Worm (Caenorhabditis elegans) whole organism, young adult: Measurements from ENCODE around the gene srd-32.

Experiments
- C17E4.6 ChIP-seq: fragments of 200-800 bp; sonication (Bioruptor generic); IDR thresholded peaks from 2 replicates; pipeline ENCODE4 v1.3.6; 2022; ENCODE audit warnings: missing genetic modification reagents, missing genetic modification characterization, missing compliant biosample characterization
- snpc-4 ChIP-seq, 5 experiments: fragments of 150-350 bp in 1 of 5; sonication (generic microtip) in 4 of 5; optimal IDR thresholded peaks; 2 replicates each; lab custom pipeline; 2014 to 2018; ENCODE audit warnings: missing genetic modification characterization in 5 of 5, missing biosample characterization in 3 of 5, antibody characterized with exemption in 2 of 5, mild to moderate bottlenecking in 2 of 5, missing compliant biosample characterization in 2 of 5, missing genotype in 2 of 5, moderate library complexity in 2 of 5, missing genetic modification reagents in 1 of 5

- TF ChIP-seq snpc-4 (GFP tag; optimal IDR thresholded peaks at IDR 0.05; lab: Kevin White, UChicago) (no peak), snpc-4 (tag; optimal IDR thresholded peaks at IDR 0.05; lab: Kevin White, UChicago) (no peak), C17E4.6 (GFP tag; lab: Robert Waterston, UW) (no peak)
Measured at ce11 chrV:4868698-4869097, 3.2 kb downstream of the srd-32 start.
